Fruit fly (Drosophila melanogaster) whole organism, embryonic: Measurements from ENCODE around the gene Ctns.

ENCODE experiments used
- Ada2b ChIP-seq: fragments of 200-800 bp; sonication (Bioruptor generic); IDR thresholded peaks from 2 replicates; pipeline ENCODE4 v1.3.6; 2022; ENCODE audit warnings: missing biosample characterization, missing genetic modification characterization
- BtbVII ChIP-seq: fragments of 200-800 bp; sonication (Bioruptor generic); optimal IDR thresholded peaks from 3 replicates; lab custom pipeline; 2017; ENCODE audit warnings: missing biosample characterization, mild to moderate bottlenecking, missing genetic modification characterization
- CG10267 ChIP-seq: fragments of 200-800 bp; sonication (Bioruptor generic); optimal IDR thresholded peaks from 2 replicates; lab custom pipeline; 2018; ENCODE audit warnings: missing biosample characterization, mild to moderate bottlenecking, missing genetic modification characterization, moderate library complexity
- CG11696 ChIP-seq: fragments of 200-800 bp; sonication (Bioruptor generic); IDR thresholded peaks from 2 replicates; pipeline ENCODE4 v1.3.6; 2022; ENCODE audit warnings: missing biosample characterization, missing genetic modification characterization
- CG1233 ChIP-seq: fragments of 200-800 bp; sonication (Bioruptor generic); optimal IDR thresholded peaks from 4 replicates; lab custom pipeline; 2018; ENCODE audit warnings: missing biosample characterization, mild to moderate bottlenecking, missing genetic modification characterization
- CG13296 ChIP-seq: fragments of 200-800 bp; sonication (Bioruptor generic); optimal IDR thresholded peaks from 3 replicates; lab custom pipeline; 2018; ENCODE audit warnings: missing biosample characterization, mild to moderate bottlenecking, missing genetic modification characterization
- CG15269 ChIP-seq: fragments of 200-800 bp; sonication (Bioruptor generic); optimal IDR thresholded peaks from 2 replicates; lab custom pipeline; 2018; ENCODE audit warnings: missing biosample characterization, mild to moderate bottlenecking, missing genetic modification characterization, moderate library complexity
- CG17328 ChIP-seq: fragments of 200-800 bp; sonication (Bioruptor generic); IDR thresholded peaks from 2 replicates; pipeline ENCODE4 v1.3.6; 2022; ENCODE audit warnings: missing biosample characterization, missing genetic modification characterization
- CG17612 ChIP-seq: fragments of 200-800 bp; sonication (Bioruptor generic); IDR thresholded peaks from 2 replicates; pipeline ENCODE4 v1.3.6; 2022; ENCODE audit warnings: missing biosample characterization, missing genetic modification characterization
- CG2678 ChIP-seq: fragments of 200-800 bp; sonication (Bioruptor generic); optimal IDR thresholded peaks from 3 replicates; lab custom pipeline; 2019; ENCODE audit warnings: missing biosample characterization, mild to moderate bottlenecking, missing genetic modification characterization, moderate library complexity
- CG2712 ChIP-seq: fragments of 200-800 bp; optimal IDR thresholded peaks from 3 replicates; lab custom pipeline; 2019; ENCODE audit warnings: missing biosample characterization, mild to moderate bottlenecking, missing genetic modification characterization, moderate library complexity
- CG30403 ChIP-seq: fragments of 200-800 bp; sonication (Bioruptor generic); optimal IDR thresholded peaks from 3 replicates; lab custom pipeline; 2016; ENCODE audit warnings: missing biosample characterization, missing genetic modification characterization
- CG4617 ChIP-seq: fragments of 200-800 bp; sonication (Bioruptor generic); optimal IDR thresholded peaks from 3 replicates; lab custom pipeline; 2016; ENCODE audit warnings: missing biosample characterization, missing genetic modification characterization, borderline replicate concordance
- CG5245 ChIP-seq: fragments of 200-800 bp; sonication (Bioruptor generic); optimal IDR thresholded peaks from 3 replicates; lab custom pipeline; 2016; ENCODE audit warnings: missing biosample characterization, missing genetic modification characterization
- CG6254 ChIP-seq: fragments of 200-800 bp; sonication (Bioruptor generic); optimal IDR thresholded peaks from 3 replicates; lab custom pipeline; 2017; ENCODE audit warnings: mild to moderate bottlenecking, missing biosample characterization, missing genetic modification reagents, missing genetic modification characterization
- CG6689 ChIP-seq: fragments of 200-800 bp; sonication (Bioruptor generic); IDR thresholded peaks from 2 replicates; pipeline ENCODE4 v1.3.6; 2022; ENCODE audit warnings: missing biosample characterization, missing genetic modification characterization
- CG7745 ChIP-seq: fragments of 200-800 bp; sonication (Bioruptor generic); optimal IDR thresholded peaks from 2 replicates; lab custom pipeline; 2018; ENCODE audit warnings: missing biosample characterization, mild to moderate bottlenecking, missing genetic modification characterization, moderate library complexity
- CG8924 ChIP-seq: fragments of 200-800 bp; optimal IDR thresholded peaks from 3 replicates; lab custom pipeline; 2019; ENCODE audit warnings: missing biosample characterization, mild to moderate bottlenecking, missing genetic modification characterization, moderate library complexity
- CG9609 ChIP-seq: fragments of 200-800 bp; sonication (Bioruptor generic); optimal IDR thresholded peaks from 3 replicates; lab custom pipeline; 2016; ENCODE audit warnings: missing biosample characterization, missing genetic modification characterization
- CoRest ChIP-seq: fragments of 200-800 bp; sonication (Bioruptor generic); optimal IDR thresholded peaks from 3 replicates; lab custom pipeline; 2018; ENCODE audit warnings: missing biosample characterization, mild to moderate bottlenecking, missing genetic modification characterization, moderate library complexity
- D ChIP-seq, 2 experiments: fragments of 200-800 bp in 1 of 2; fragments of >200 bp in 1 of 2; sonication (Bioruptor generic) in 1 of 2; optimal IDR thresholded peaks; 2 replicates in 1 of 2; 3 replicates in 1 of 2; lab custom pipeline; 2017; ENCODE audit warnings: mild to moderate bottlenecking in 1 of 2, missing biosample characterization in 1 of 2, missing genetic modification characterization in 1 of 2, missing genetic modification reagents in 1 of 2
- Dad ChIP-seq: fragments of 200-800 bp; sonication (Bioruptor generic); optimal IDR thresholded peaks from 3 replicates; lab custom pipeline; 2016; ENCODE audit warnings: missing biosample characterization, missing genetic modification characterization
- Doc3 ChIP-seq: fragments of 200-800 bp; sonication (Bioruptor generic); IDR thresholded peaks from 3 replicates; pipeline ENCODE4 v1.3.6; 2022; ENCODE audit warnings: missing biosample characterization, missing genetic modification characterization; ENCODE audit not compliant: partially characterized antibody
- Elba2 ChIP-seq: fragments of 200-800 bp; sonication (Bioruptor generic); optimal IDR thresholded peaks from 3 replicates; lab custom pipeline; 2016; ENCODE audit warnings: missing biosample characterization, missing genetic modification characterization
- Ets65A ChIP-seq: fragments of 200-800 bp; sonication (Bioruptor generic); peaks from one replicate; lab custom pipeline; 2016; ENCODE audit warnings: missing biosample characterization, missing genetic modification characterization
- Fer2 ChIP-seq: fragments of 200-800 bp; sonication (Bioruptor generic); optimal IDR thresholded peaks from 2 replicates; lab custom pipeline; 2018; ENCODE audit warnings: missing biosample characterization, mild to moderate bottlenecking, missing genetic modification characterization, moderate library complexity
- H15 ChIP-seq: fragments of 200-800 bp; sonication (Bioruptor generic); IDR thresholded peaks from 3 replicates; pipeline ENCODE4 v1.3.6; 2022; ENCODE audit warnings: missing biosample characterization, missing genetic modification characterization
- Poxn ChIP-seq: fragments of 200-800 bp; sonication (Bioruptor generic); IDR thresholded peaks from 2 replicates; pipeline ENCODE4 v1.3.6; 2022; ENCODE audit warnings: missing biosample characterization, missing genetic modification characterization
- Sox102F ChIP-seq: fragments of 200-800 bp; sonication (Bioruptor generic); optimal IDR thresholded peaks from 2 replicates; lab custom pipeline; 2018; ENCODE audit warnings: missing biosample characterization, mild to moderate bottlenecking, missing genetic modification characterization, moderate library complexity
- Sry-β ChIP-seq: fragments of 200-800 bp; sonication (Bioruptor generic); optimal IDR thresholded peaks from 2 replicates; lab custom pipeline; 2018; ENCODE audit warnings: missing biosample characterization, mild to moderate bottlenecking, missing genetic modification characterization, moderate library complexity
- Xbp1 ChIP-seq: fragments of 200-800 bp; sonication (Bioruptor generic); optimal IDR thresholded peaks from 3 replicates; lab custom pipeline; 2016; ENCODE audit warnings: missing biosample characterization, mild to moderate bottlenecking, missing genetic modification characterization
- ac ChIP-seq: fragments of 200-800 bp; sonication (Bioruptor generic); optimal IDR thresholded peaks from 3 replicates; lab custom pipeline; 2017; ENCODE audit warnings: missing biosample characterization, mild to moderate bottlenecking, missing genetic modification characterization
- crp ChIP-seq, 2 experiments: fragments of 200-800 bp; sonication (Bioruptor generic); optimal IDR thresholded peaks; 2 replicates in 1 of 2; 3 replicates in 1 of 2; lab custom pipeline; 2017; ENCODE audit warnings: missing biosample characterization in 2 of 2, missing genetic modification characterization in 2 of 2, mild to moderate bottlenecking in 1 of 2, moderate library complexity in 1 of 2
- dpn ChIP-seq, 2 experiments: fragments of 200-800 bp; sonication (Bioruptor generic); optimal IDR thresholded peaks; 3 replicates each; lab custom pipeline; 2016; ENCODE audit warnings: missing biosample characterization in 2 of 2, missing genetic modification characterization in 2 of 2
- fd102C ChIP-seq: fragments of 200-800 bp; sonication (Bioruptor generic); optimal IDR thresholded peaks from 2 replicates; lab custom pipeline; 2018; ENCODE audit warnings: missing biosample characterization, mild to moderate bottlenecking, missing genetic modification characterization, moderate library complexity
- hkb ChIP-seq, 2 experiments: fragments of 200-800 bp in 1 of 2; fragments of >200 bp in 1 of 2; sonication (Bioruptor generic) in 1 of 2; IDR thresholded peaks in 1 of 2; optimal IDR thresholded peaks in 1 of 2; 2 replicates each; pipeline versions ENCODE4 v1.3.6 to Lab custom; 2017 to 2022; ENCODE audit warnings: missing biosample characterization in 1 of 2, missing genetic modification characterization in 1 of 2
- jing ChIP-seq: fragments of 200-800 bp; sonication (Bioruptor generic); optimal IDR thresholded peaks from 2 replicates; lab custom pipeline; 2018; ENCODE audit warnings: missing biosample characterization, mild to moderate bottlenecking, missing genetic modification characterization
- nerfin-2 ChIP-seq: fragments of 200-800 bp; sonication (Bioruptor generic); IDR thresholded peaks from 2 replicates; pipeline ENCODE4 v1.3.6; 2022; ENCODE audit warnings: missing biosample characterization, missing genetic modification characterization; ENCODE audit not compliant: partially characterized antibody
- rib ChIP-seq: fragments of 200-800 bp; sonication (Bioruptor generic); IDR thresholded peaks from 2 replicates; pipeline ENCODE4 v1.3.6; 2022; ENCODE audit warnings: missing biosample characterization, missing genetic modification characterization
- schlank ChIP-seq: fragments of 200-800 bp; sonication (Bioruptor generic); optimal IDR thresholded peaks from 2 replicates; lab custom pipeline; 2018; ENCODE audit warnings: missing biosample characterization, mild to moderate bottlenecking, missing genetic modification characterization
- shn ChIP-seq: fragments of 200-800 bp; sonication (Bioruptor generic); optimal IDR thresholded peaks from 3 replicates; lab custom pipeline; 2016; ENCODE audit warnings: missing biosample characterization, missing genetic modification characterization
- sisA ChIP-seq: fragments of 200-800 bp; sonication (Bioruptor generic); IDR thresholded peaks from 2 replicates; pipeline ENCODE4 v1.3.6; 2022; ENCODE audit warnings: missing biosample characterization, missing genetic modification characterization
- slp2 ChIP-seq: fragments of 200-800 bp; sonication (Bioruptor generic); optimal IDR thresholded peaks from 2 replicates; lab custom pipeline; 2016; ENCODE audit warnings: missing biosample characterization, missing genetic modification characterization
- sug ChIP-seq: fragments of 200-800 bp; optimal IDR thresholded peaks from 2 replicates; lab custom pipeline; 2019; ENCODE audit warnings: missing biosample characterization, mild to moderate bottlenecking, missing genetic modification characterization, moderate library complexity
- tin ChIP-seq: fragments of 200-800 bp; sonication (Bioruptor generic); optimal IDR thresholded peaks from 3 replicates; lab custom pipeline; 2016; ENCODE audit warnings: missing biosample characterization, missing genetic modification characterization
- yki ChIP-seq: fragments of >200 bp; optimal IDR thresholded peaks from 3 replicates; lab custom pipeline; 2018
- z ChIP-seq: fragments of 200-800 bp; sonication (Bioruptor generic); IDR thresholded peaks from 3 replicates; pipeline ENCODE4 v1.3.6; 2022; ENCODE audit warnings: missing biosample characterization, missing genetic modification characterization

Gene Ctns

DNA sequence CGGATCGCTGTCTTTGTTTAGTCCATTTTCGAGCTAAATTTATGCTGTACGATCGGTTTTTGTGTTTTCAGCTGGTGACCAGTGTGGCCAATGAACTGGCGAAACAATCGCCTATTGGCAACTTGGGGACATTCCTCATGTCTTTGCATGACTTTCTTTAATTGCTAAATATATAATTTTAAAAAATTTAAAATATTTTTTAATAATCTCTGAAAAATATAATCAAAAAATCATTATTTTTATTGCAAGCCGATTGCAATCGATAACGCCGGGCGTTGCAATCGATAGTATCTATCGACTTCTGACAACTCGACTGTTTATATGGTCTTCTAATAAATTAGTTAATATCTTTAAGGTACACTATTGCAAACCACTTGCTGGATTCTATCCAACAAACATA, 2.5 kb upstream of the Ctns start, which contains the start of the genes sav and Ublcp1 (continued):
- TF ChIP-seq hkb (optimal IDR thresholded peaks at IDR 0.05; lab: Kevin White, UChicago) (no peak), hkb (GFP tag; IDR thresholded peaks at IDR 0.05; lab: Robert Waterston, UW) (0 out of 2 replicates have a peak, but pooled peaks have one; percentile 13), CG10267 (tag; lab: Kevin White, UChicago) (peak; percentile 64), CG6254 (GFP tag; lab: Kevin White, UChicago) (peak; percentile 20), D (optimal IDR thresholded peaks at IDR 0.05; lab: Kevin White, UChicago) (no peak), D (GFP tag; optimal IDR thresholded peaks at IDR 0.05; lab: Kevin White, UChicago) (no peak), Doc3 (peak; percentile 91), CG30403 (GFP tag; lab: Kevin White, UChicago) (peak; percentile 5), tin (peak; percentile 44), CG8924 (tag; lab: Kevin White, UChicago) (peak; percentile 54), crp (GFP tag; optimal IDR thresholded peaks at IDR 0.05; lab: Kevin White, UChicago) (peak in 1 of 2 experiments; percentile 76), Xbp1 (GFP tag; lab: Kevin White, UChicago) (peak; percentile 39), rib (GFP tag; lab: Robert Waterston, UW) (no peak), CG6689 (GFP tag; lab: Robert Waterston, UW) (0 out of 2 replicates have a peak, but pooled peaks have one; percentile 18), Sox102F (GFP tag; lab: Kevin White, UChicago) (peak; percentile 30), CG1233 (GFP tag; lab: Kevin White, UChicago) (no peak), CG9609 (GFP tag; lab: Kevin White, UChicago) (peak; percentile 0), CG4617 (GFP tag; lab: Kevin White, UChicago) (peak; percentile 85), CG2678 (tag; lab: Kevin White, UChicago) (peak; percentile 30), CoRest (peak; percentile 53), sug (tag; lab: Kevin White, UChicago) (peak; percentile 13), nerfin-2 (GFP tag; lab: Robert Waterston, UW) (peak; percentile 82), Poxn (GFP tag; lab: Robert Waterston, UW) (no peak), fd102C (GFP tag; lab: Kevin White, UChicago) (no peak), BtbVII (no peak), Ets65A (GFP tag; lab: Kevin White, UChicago) (peak; percentile 36), dpn (GFP tag; optimal IDR thresholded peaks at IDR 0.05; lab: Kevin White, UChicago) (peak in 1 of 2 experiments; percentile 38), Elba2 (peak; percentile 74), CG2712 (peak; percentile 61)

- TF ChIP-seq CG17612 (GFP tag; lab: Robert Waterston, UW) (no peak), Sry-β (GFP tag; lab: Kevin White, UChicago) (no peak), H15 (GFP tag; lab: Robert Waterston, UW) (no peak), z (no peak), Ada2b (GFP tag; lab: Robert Waterston, UW) (no peak), yki (lab: Kevin White, UChicago) (no peak), jing (GFP tag; lab: Kevin White, UChicago) (no peak), CG5245 (GFP tag; lab: Kevin White, UChicago) (no peak), CG15269 (tag; lab: Kevin White, UChicago) (no peak), ac (GFP tag; lab: Kevin White, UChicago) (no peak), Dad (no peak), CG13296 (GFP tag; lab: Kevin White, UChicago) (no peak), sisA (GFP tag; lab: Robert Waterston, UW) (no peak), CG11696 (GFP tag; lab: Robert Waterston, UW) (no peak), schlank (tag; lab: Kevin White, UChicago) (no peak), slp2 (GFP tag; lab: Kevin White, UChicago) (no peak), CG7745 (tag; lab: Kevin White, UChicago) (no peak), shn (no peak), CG17328 (GFP tag; lab: Robert Waterston, UW) (no peak), Fer2 (tag; lab: Kevin White, UChicago) (no peak)
These were observed 1.4 kb upstream of the Ctns start for dm6 chr3R:23060166-23060565.
